Worm (Caenorhabditis elegans) whole organism, mixed stage, embryonic: ENCODE data around the gene sru-27.

Experiments used
- M03D4.4 ChIP-seq: sonication (generic microtip); optimal IDR thresholded peaks from 2 replicates; lab custom pipeline; 2017; ENCODE audit warnings: mild to moderate bottlenecking, missing genetic modification characterization, missing compliant biosample characterization
- bed-3 ChIP-seq: fragments of 200-800 bp; sonication (Bioruptor generic); optimal IDR thresholded peaks from 3 replicates; lab custom pipeline; 2018; ENCODE audit warnings: mild to moderate bottlenecking, missing genetic modification characterization, moderate library complexity, missing compliant biosample characterization
- blmp-1 ChIP-seq: fragments of 150-350 bp; optimal IDR thresholded peaks from 2 replicates; lab custom pipeline; 2014; ENCODE audit warnings: missing biosample characterization, missing genetic modification characterization
- ceh-39 ChIP-seq: fragments of 150-350 bp; optimal IDR thresholded peaks from 2 replicates; lab custom pipeline; 2014; ENCODE audit warnings: missing biosample characterization, missing genetic modification characterization
- ceh-43 ChIP-seq: fragments of 200-800 bp; sonication (Bioruptor generic); optimal IDR thresholded peaks from 2 replicates; lab custom pipeline; 2018; ENCODE audit warnings: mild to moderate bottlenecking, missing genetic modification characterization, moderate library complexity, missing compliant biosample characterization
- ceh-83 ChIP-seq: fragments of 200-800 bp; sonication (Bioruptor generic); optimal IDR thresholded peaks from 2 replicates; lab custom pipeline; 2018; ENCODE audit warnings: mild to moderate bottlenecking, missing genetic modification characterization, missing compliant biosample characterization
- ces-1 ChIP-seq: fragments of 150-350 bp; optimal IDR thresholded peaks from 2 replicates; lab custom pipeline; 2014; ENCODE audit warnings: missing biosample characterization, missing genetic modification reagents, missing genetic modification characterization
- cnd-1 ChIP-seq: fragments of 200-800 bp; sonication (Bioruptor generic); optimal IDR thresholded peaks from 2 replicates; lab custom pipeline; 2018; ENCODE audit warnings: mild to moderate bottlenecking, missing genetic modification characterization, missing compliant biosample characterization
- drap-1 ChIP-seq: fragments of 200-800 bp; sonication (Bioruptor generic); optimal IDR thresholded peaks from 3 replicates; lab custom pipeline; 2018; ENCODE audit warnings: mild to moderate bottlenecking, missing genetic modification characterization, missing compliant biosample characterization
- elt-1 ChIP-seq: sonication (generic microtip); optimal IDR thresholded peaks from 2 replicates; lab custom pipeline; 2017; ENCODE audit warnings: missing genetic modification characterization, mild to moderate bottlenecking, missing compliant biosample characterization, antibody characterized with exemption, moderate library complexity, borderline replicate concordance; ENCODE audit not compliant: insufficient read depth
- flh-1 ChIP-seq: fragments of 200-800 bp; sonication (Bioruptor generic); optimal IDR thresholded peaks from 2 replicates; lab custom pipeline; 2018; ENCODE audit warnings: mild to moderate bottlenecking, missing genetic modification characterization, moderate library complexity, missing compliant biosample characterization
- ham-2 ChIP-seq: fragments of 200-800 bp; sonication (Bioruptor generic); optimal IDR thresholded peaks from 2 replicates; lab custom pipeline; 2018; ENCODE audit warnings: mild to moderate bottlenecking, missing genetic modification characterization, missing compliant biosample characterization
- hlh-1 ChIP-seq: fragments of 150-350 bp; optimal IDR thresholded peaks from 2 replicates; lab custom pipeline; 2014; ENCODE audit warnings: missing biosample characterization, missing genetic modification reagents, missing genetic modification characterization
- lin-13 ChIP-seq: fragments of 150-350 bp; optimal IDR thresholded peaks from 2 replicates; lab custom pipeline; 2014; ENCODE audit warnings: missing biosample characterization, missing genetic modification characterization
- lin-32 ChIP-seq: fragments of 200-800 bp; sonication (Bioruptor generic); optimal IDR thresholded peaks from 2 replicates; lab custom pipeline; 2018; ENCODE audit warnings: mild to moderate bottlenecking, missing genetic modification characterization, missing compliant biosample characterization
- lsy-2 ChIP-seq: fragments of 150-350 bp; optimal IDR thresholded peaks from 2 replicates; lab custom pipeline; 2014; ENCODE audit warnings: missing biosample characterization, missing genetic modification characterization
- mab-5 ChIP-seq: fragments of 150-350 bp; optimal IDR thresholded peaks from 2 replicates; lab custom pipeline; 2014; ENCODE audit warnings: missing biosample characterization, missing genetic modification characterization
- mls-2 ChIP-seq: sonication (generic microtip); optimal IDR thresholded peaks from 2 replicates; lab custom pipeline; 2016; ENCODE audit warnings: mild to moderate bottlenecking, missing genetic modification characterization, moderate library complexity, missing compliant biosample characterization
- nhr-2 ChIP-seq: fragments of 150-350 bp; optimal IDR thresholded peaks from 2 replicates; lab custom pipeline; 2014; ENCODE audit warnings: missing biosample characterization, missing genetic modification characterization
- nhr-28 ChIP-seq: fragments of 150-350 bp; optimal IDR thresholded peaks from 2 replicates; lab custom pipeline; 2014; ENCODE audit warnings: missing biosample characterization, missing genetic modification characterization
- nhr-76 ChIP-seq: sonication (generic microtip); optimal IDR thresholded peaks from 2 replicates; lab custom pipeline; 2017; ENCODE audit warnings: missing biosample characterization, missing genetic modification characterization
- pha-4 ChIP-seq: fragments of 150-350 bp; optimal IDR thresholded peaks from 2 replicates; lab custom pipeline; 2018; ENCODE audit warnings: missing biosample characterization, missing genetic modification reagents, missing genetic modification characterization
- sem-2 ChIP-seq: fragments of 200-800 bp; sonication (Bioruptor generic); optimal IDR thresholded peaks from 2 replicates; lab custom pipeline; 2018; ENCODE audit warnings: mild to moderate bottlenecking, missing genetic modification characterization, missing compliant biosample characterization
- snpc-4 ChIP-seq: fragments of 150-350 bp; optimal IDR thresholded peaks from 2 replicates; lab custom pipeline; 2014; ENCODE audit warnings: missing biosample characterization, missing genetic modification characterization
- unc-120 ChIP-seq: sonication (generic microtip); optimal IDR thresholded peaks from 2 replicates; lab custom pipeline; 2017; ENCODE audit warnings: missing genetic modification characterization, missing compliant biosample characterization; ENCODE audit not compliant: poor library complexity, severe bottlenecking
- unc-39 ChIP-seq: fragments of 150-350 bp; optimal IDR thresholded peaks from 2 replicates; lab custom pipeline; 2014; ENCODE audit warnings: missing biosample characterization, missing genetic modification characterization
- unc-62 ChIP-seq: fragments of 150-350 bp; optimal IDR thresholded peaks from 2 replicates; lab custom pipeline; 2014; ENCODE audit warnings: missing biosample characterization, missing genetic modification reagents, missing genetic modification characterization
- zip-8 ChIP-seq: fragments of 150-350 bp; optimal IDR thresholded peaks from 2 replicates; lab custom pipeline; 2014; ENCODE audit warnings: missing biosample characterization, missing genetic modification characterization
- ztf-11 ChIP-seq: fragments of 150-350 bp; optimal IDR thresholded peaks from 2 replicates; lab custom pipeline; 2014; ENCODE audit warnings: missing biosample characterization, missing genetic modification characterization

sru-27 gene

DNA sequence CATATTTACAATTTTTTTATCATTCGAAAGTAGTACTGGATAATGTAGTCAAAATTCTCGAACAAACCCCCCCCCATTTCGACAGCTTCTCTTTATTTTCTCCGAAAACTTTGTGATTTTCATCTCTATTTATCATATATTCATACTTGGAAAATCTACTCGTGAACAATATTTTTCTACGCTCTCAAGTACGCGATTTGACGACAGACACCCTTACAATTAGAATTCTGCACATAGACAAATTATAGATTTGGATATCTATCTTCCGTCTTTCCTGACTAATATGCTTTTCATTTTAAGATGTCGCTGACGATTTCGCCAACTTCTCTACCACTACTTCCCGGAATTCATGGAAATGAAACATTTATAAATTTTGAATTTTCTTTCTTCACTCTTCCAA, 6.8 kb downstream of the sru-27 start, which contains the start of gene sru-28:
Gene sru-28, plus strand, starts transcription at position 301 of the 400 bp plus-strand sequence.
- TF ChIP-seq mab-5 (tag; lab: Kevin White, UChicago) = no peak
- TF ChIP-seq nhr-28 (tag; lab: Kevin White, UChicago) = no peak
- no peak for TF ChIP-seq drap-1
- no peak for TF ChIP-seq zip-8
- TF ChIP-seq pha-4 (tag; lab: Kevin White, UChicago) = no peak
- TF ChIP-seq ham-2 = no peak
- no peak for TF ChIP-seq snpc-4
- no peak for TF ChIP-seq flh-1
- TF ChIP-seq ceh-43 (GFP tag; lab: Kevin White, UChicago) = no peak
- TF ChIP-seq ces-1 (GFP tag; lab: Kevin White, UChicago) = no peak
- TF ChIP-seq hlh-1 (tag; lab: Kevin White, UChicago) = no peak
- no peak for TF ChIP-seq lin-13 (tag; lab: Kevin White, UChicago)
- TF ChIP-seq ceh-39 (tag; lab: Kevin White, UChicago) = no peak
- TF ChIP-seq unc-39 (tag; lab: Kevin White, UChicago) = no peak
- no peak for TF ChIP-seq ceh-83
- TF ChIP-seq nhr-2 (tag; lab: Kevin White, UChicago) = no peak
- no peak for TF ChIP-seq lin-32 (GFP tag; lab: Kevin White, UChicago)

ce11 chrV:1511537-1511936, 12.3 kb downstream of the sru-27 start, which contains the start of gene nhr-260:
TSS of gene nhr-260 (minus strand) at chrV:1511637.
- TF ChIP-seq unc-39 (tag; lab: Kevin White, UChicago) = no peak
- TF ChIP-seq mls-2 (tag; lab: Kevin White, UChicago) = no peak
- TF ChIP-seq ztf-11 (tag; lab: Kevin White, UChicago) = no peak
- no peak for TF ChIP-seq elt-1 (tag; lab: Kevin White, UChicago)

- no peak for TF ChIP-seq unc-120 (tag; lab: Kevin White, UChicago)
These were observed 22.6 kb downstream of the sru-27 start, which contains the start of gene str-240 for ce11 chrV:1521845-1522244. TSS of gene str-240 (minus strand) at chrV:1521945.

- TF ChIP-seq pha-4 (tag; lab: Kevin White, UChicago) (no peak), flh-1 (no peak), nhr-76 (no peak), lsy-2 (tag; lab: Kevin White, UChicago) (no peak)
These were observed 23.2 kb downstream of the sru-27 start, which contains the start of gene str-243 for ce11 chrV:1522485-1522884. TSS of gene str-243 (plus strand) at chrV:1522785.

DNA sequence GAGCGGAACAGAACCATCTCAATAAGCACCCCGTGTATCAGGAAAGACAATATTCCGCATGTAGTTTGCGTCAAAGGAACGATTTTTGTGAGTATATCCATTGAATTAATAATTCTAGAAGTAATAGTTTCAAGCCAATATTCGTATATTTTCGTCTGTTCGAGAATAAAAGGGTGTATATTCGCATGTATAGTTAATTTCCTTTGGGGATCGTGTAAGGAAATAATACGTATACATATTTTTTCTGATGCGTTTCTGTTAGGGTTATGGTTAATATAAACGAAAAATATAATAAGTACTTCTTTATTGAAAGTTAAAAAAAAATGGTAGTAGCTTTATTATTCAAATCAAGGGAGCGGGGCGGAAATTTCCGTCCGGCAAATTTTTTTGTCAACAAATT, 28.7 kb downstream of the sru-27 start, which contains the start of gene str-236:
Gene str-236, minus strand, starts transcription at position 101 of the 400 bp plus-strand sequence.
- TF ChIP-seq lin-32 (GFP tag; lab: Kevin White, UChicago) (no peak), lin-13 (tag; lab: Kevin White, UChicago) (no peak), unc-120 (tag; lab: Kevin White, UChicago) (no peak), unc-62 (GFP tag; lab: Kevin White, UChicago) (no peak), ham-2 (no peak), ztf-11 (tag; lab: Kevin White, UChicago) (no peak), nhr-76 (no peak), pha-4 (tag; lab: Kevin White, UChicago) (no peak), cnd-1 (tag; lab: Kevin White, UChicago) (no peak), ceh-39 (tag; lab: Kevin White, UChicago) (no peak), hlh-1 (tag; lab: Kevin White, UChicago) (no peak), elt-1 (tag; lab: Kevin White, UChicago) (no peak), lsy-2 (tag; lab: Kevin White, UChicago) (no peak), blmp-1 (tag; lab: Kevin White, UChicago) (no peak), nhr-2 (tag; lab: Kevin White, UChicago) (no peak), sem-2 (GFP tag; lab: Kevin White, UChicago) (no peak), ceh-43 (GFP tag; lab: Kevin White, UChicago) (no peak)

DNA sequence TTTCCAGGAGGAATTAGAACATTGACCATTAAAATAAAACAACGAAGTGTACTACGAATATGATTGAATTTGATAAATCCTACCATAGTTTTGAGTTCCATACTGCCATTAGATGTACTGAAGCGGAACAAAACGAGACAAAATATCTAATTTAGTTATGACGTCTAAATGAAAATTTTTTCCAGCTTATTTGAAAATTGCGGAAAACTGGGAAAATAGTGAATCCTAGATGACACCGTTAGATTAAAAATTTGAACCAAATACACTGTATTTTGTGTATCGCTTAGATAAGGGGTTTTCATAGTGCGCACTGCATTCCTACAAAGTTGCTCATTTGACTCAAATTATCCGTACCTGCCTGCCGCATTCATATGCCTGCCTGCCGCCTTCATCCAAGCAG, 31.9 kb downstream of the sru-27 start, which contains the start of gene K02H11.4:
Gene K02H11.4, minus strand, starts transcription at position 101 of the 400 bp plus-strand sequence.
- no peak for TF ChIP-seq sem-2 (GFP tag; lab: Kevin White, UChicago)
- TF ChIP-seq bed-3 (GFP tag; lab: Kevin White, UChicago) = no peak
- TF ChIP-seq unc-120 (tag; lab: Kevin White, UChicago) = no peak
- no peak for TF ChIP-seq flh-1
- TF ChIP-seq M03D4.4 = no peak
- TF ChIP-seq lin-13 (tag; lab: Kevin White, UChicago) = no peak
- TF ChIP-seq cnd-1 (tag; lab: Kevin White, UChicago) = no peak
